Worm (Caenorhabditis elegans) whole organism, young adult: ENCODE measurements around the gene npp-27.

Experiments used
- B0261.1 ChIP-seq: sonication (generic microtip); optimal IDR thresholded peaks from 2 replicates; lab custom pipeline; 2016; ENCODE audit warnings: mild to moderate bottlenecking, missing genetic modification characterization, moderate library complexity, missing compliant biosample characterization
- C17E4.6 ChIP-seq: fragments of 200-800 bp; sonication (Bioruptor generic); IDR thresholded peaks from 2 replicates; pipeline ENCODE4 v1.3.6; 2022; ENCODE audit warnings: missing genetic modification reagents, missing genetic modification characterization, missing compliant biosample characterization
- F22D6.2 ChIP-seq: sonication (generic microtip); optimal IDR thresholded peaks from 2 replicates; lab custom pipeline; 2016; ENCODE audit warnings: mild to moderate bottlenecking, missing genetic modification characterization, missing compliant biosample characterization
- F33H1.4 ChIP-seq: fragments of 200-800 bp; sonication (Bioruptor generic); IDR thresholded peaks from 2 replicates; pipeline ENCODE4 v1.3.6; 2022; ENCODE audit warnings: missing genetic modification reagents, missing genetic modification characterization, missing compliant biosample characterization
- F49E8.2 ChIP-seq: sonication (generic microtip); optimal IDR thresholded peaks from 3 replicates; lab custom pipeline; 2017; ENCODE audit warnings: missing genetic modification characterization, mild to moderate bottlenecking, missing compliant biosample characterization, antibody characterized with exemption, moderate library complexity; ENCODE audit not compliant: insufficient read depth
- F52B5.7 ChIP-seq: sonication (generic microtip); optimal IDR thresholded peaks from 2 replicates; lab custom pipeline; 2016; ENCODE audit warnings: mild to moderate bottlenecking, missing genetic modification characterization, missing compliant biosample characterization
- K11D2.4 ChIP-seq: fragments of 200-800 bp; sonication (Bioruptor generic); IDR thresholded peaks from 2 replicates; pipeline ENCODE4 v1.3.6; 2022; ENCODE audit warnings: missing genetic modification reagents, missing genetic modification characterization, missing compliant biosample characterization
- K12H6.12 ChIP-seq: fragments of 200-800 bp; sonication (Bioruptor generic); optimal IDR thresholded peaks from 2 replicates; lab custom pipeline; 2018; ENCODE audit warnings: mild to moderate bottlenecking, missing genetic modification characterization, missing compliant biosample characterization
- T07F8.4 ChIP-seq: sonication (generic microtip); optimal IDR thresholded peaks from 2 replicates; lab custom pipeline; 2016; ENCODE audit warnings: mild to moderate bottlenecking, missing genetic modification characterization, moderate library complexity, missing compliant biosample characterization
- Y53F4B.3 ChIP-seq: fragments of 200-800 bp; sonication (Bioruptor generic); IDR thresholded peaks from 2 replicates; pipeline ENCODE4 v1.3.6; 2022; ENCODE audit warnings: missing genetic modification reagents, missing genetic modification characterization, missing compliant biosample characterization
- Y67H2A.10 ChIP-seq: fragments of 200-800 bp; sonication (Bioruptor generic); conservative IDR thresholded peaks from 2 replicates; pipeline ENCODE4 v1.3.6; 2022; ENCODE audit warnings: missing genetic modification reagents, missing genetic modification characterization, missing compliant biosample characterization
- Y95B8A.8 ChIP-seq: fragments of 200-800 bp; sonication (Bioruptor generic); IDR thresholded peaks from 2 replicates; pipeline ENCODE4 v1.3.6; 2022; ENCODE audit warnings: missing genetic modification reagents, missing genetic modification characterization, missing compliant biosample characterization
- ama-1 ChIP-seq, 3 experiments: fragments of 150-350 bp in 1 of 3; sonication (generic microtip) in 2 of 3; optimal IDR thresholded peaks; 2 replicates each; lab custom pipeline; 2014 to 2018; ENCODE audit warnings: missing biosample characterization in 2 of 3, missing genetic modification characterization in 2 of 3, missing genetic modification reagents in 2 of 3
- aptf-2 ChIP-seq: fragments of 200-800 bp; sonication (Bioruptor generic); conservative IDR thresholded peaks from 2 replicates; pipeline ENCODE4 v1.3.6; 2022; ENCODE audit warnings: missing genetic modification reagents, missing genetic modification characterization, missing compliant biosample characterization
- aptf-3 ChIP-seq: fragments of 200-800 bp; sonication (Bioruptor generic); IDR thresholded peaks from 2 replicates; pipeline ENCODE4 v1.3.6; 2022; ENCODE audit warnings: missing genetic modification characterization, missing compliant biosample characterization
- attf-5 ChIP-seq: fragments of 200-800 bp; sonication (Bioruptor generic); optimal IDR thresholded peaks from 2 replicates; lab custom pipeline; 2018; ENCODE audit warnings: mild to moderate bottlenecking, missing genetic modification characterization, missing compliant biosample characterization
- attf-6 ChIP-seq: fragments of 200-800 bp; sonication (Bioruptor generic); IDR thresholded peaks from 2 replicates; pipeline ENCODE4 v1.3.6; 2022; ENCODE audit warnings: missing genetic modification reagents, missing genetic modification characterization, missing compliant biosample characterization
- ccch-3 ChIP-seq: fragments of 200-800 bp; sonication (Bioruptor generic); optimal IDR thresholded peaks from 2 replicates; lab custom pipeline; 2018; ENCODE audit warnings: mild to moderate bottlenecking, missing genetic modification characterization, missing compliant biosample characterization
- cebp-1 ChIP-seq, 2 experiments: fragments of 200-800 bp in 1 of 2; sonication (Bioruptor generic) in 1 of 2; sonication (generic microtip) in 1 of 2; IDR thresholded peaks in 1 of 2; optimal IDR thresholded peaks in 1 of 2; 2 replicates each; pipeline versions ENCODE4 v1.3.6 to Lab custom; 2017 to 2022; ENCODE audit warnings: missing compliant biosample characterization in 2 of 2, missing genetic modification characterization in 2 of 2, mild to moderate bottlenecking in 1 of 2, missing genetic modification reagents in 1 of 2, moderate library complexity in 1 of 2
- cebp-2 ChIP-seq: fragments of 200-800 bp; sonication (Bioruptor generic); IDR thresholded peaks from 2 replicates; pipeline ENCODE4 v1.3.6; 2022; ENCODE audit warnings: missing genetic modification characterization, missing compliant biosample characterization
- ceh-100 ChIP-seq: fragments of 200-800 bp; sonication (Bioruptor generic); IDR thresholded peaks from 2 replicates; pipeline ENCODE4 v1.3.6; 2022; ENCODE audit warnings: missing genetic modification reagents, missing genetic modification characterization, missing compliant biosample characterization
- ceh-40 ChIP-seq: fragments of 200-800 bp; sonication (Bioruptor generic); IDR thresholded peaks from 2 replicates; pipeline ENCODE4 v1.3.6; 2022; ENCODE audit warnings: missing genetic modification characterization, missing compliant biosample characterization
- ceh-91 ChIP-seq: fragments of 200-800 bp; sonication (Bioruptor generic); IDR thresholded peaks from 2 replicates; pipeline ENCODE4 v1.3.6; 2022; ENCODE audit warnings: missing genetic modification reagents, missing genetic modification characterization, missing compliant biosample characterization
- egl-18 ChIP-seq: fragments of 200-800 bp; sonication (Bioruptor generic); IDR thresholded peaks from 2 replicates; pipeline ENCODE4 v1.3.6; 2022; ENCODE audit warnings: missing genetic modification reagents, missing genetic modification characterization, missing compliant biosample characterization
- gei-17 ChIP-seq: fragments of 200-800 bp; sonication (Bioruptor generic); optimal IDR thresholded peaks from 2 replicates; lab custom pipeline; 2018; ENCODE audit warnings: mild to moderate bottlenecking, missing genetic modification characterization, missing compliant biosample characterization
- hlh-12 ChIP-seq: sonication (generic microtip); optimal IDR thresholded peaks from 2 replicates; lab custom pipeline; 2016; ENCODE audit warnings: missing genetic modification characterization, missing compliant biosample characterization
- hmg-1.2 ChIP-seq: fragments of 200-800 bp; sonication (Bioruptor generic); IDR thresholded peaks from 2 replicates; pipeline ENCODE4 v1.3.6; 2022; ENCODE audit warnings: missing genetic modification reagents, missing genetic modification characterization, missing compliant biosample characterization
- let-607 ChIP-seq, 2 experiments: fragments of 200-800 bp in 1 of 2; sonication (Bioruptor generic) in 1 of 2; sonication (generic microtip) in 1 of 2; optimal IDR thresholded peaks; 2 replicates each; lab custom pipeline; 2016 to 2018; ENCODE audit warnings: mild to moderate bottlenecking in 2 of 2, missing compliant biosample characterization in 2 of 2, missing genetic modification characterization in 2 of 2, moderate library complexity in 2 of 2, missing genotype in 1 of 2
- lin-54 ChIP-seq: fragments of 200-800 bp; sonication (Bioruptor generic); optimal IDR thresholded peaks from 2 replicates; lab custom pipeline; 2018; ENCODE audit warnings: mild to moderate bottlenecking, missing genetic modification characterization, missing compliant biosample characterization
- lsy-27 ChIP-seq: sonication (generic microtip); optimal IDR thresholded peaks from 2 replicates; lab custom pipeline; 2017; ENCODE audit warnings: missing genetic modification characterization, mild to moderate bottlenecking, missing compliant biosample characterization, antibody characterized with exemption, missing genotype, borderline replicate concordance; ENCODE audit not compliant: insufficient read depth
- madf-6 ChIP-seq: fragments of 200-800 bp; sonication (Bioruptor generic); IDR thresholded peaks from 2 replicates; pipeline ENCODE4 v1.3.6; 2022; ENCODE audit warnings: missing genetic modification reagents, missing genetic modification characterization, missing compliant biosample characterization
- mel-28 ChIP-seq: sonication (generic microtip); optimal IDR thresholded peaks from 2 replicates; lab custom pipeline; 2016; ENCODE audit warnings: borderline replicate concordance, mild to moderate bottlenecking, missing genetic modification characterization, missing compliant biosample characterization
- mxl-1 ChIP-seq: sonication (generic microtip); optimal IDR thresholded peaks from 2 replicates; lab custom pipeline; 2016; ENCODE audit warnings: missing genetic modification characterization, missing compliant biosample characterization
- nhr-120 ChIP-seq: fragments of 200-800 bp; sonication (Bioruptor generic); IDR thresholded peaks from 2 replicates; pipeline ENCODE4 v1.3.6; 2022; ENCODE audit warnings: missing genetic modification characterization, missing compliant biosample characterization
- nhr-179 ChIP-seq: sonication (generic microtip); optimal IDR thresholded peaks from 2 replicates; lab custom pipeline; 2016; ENCODE audit warnings: mild to moderate bottlenecking, missing genetic modification characterization, missing compliant biosample characterization
- nhr-90 ChIP-seq: sonication (generic microtip); optimal IDR thresholded peaks from 2 replicates; lab custom pipeline; 2016; ENCODE audit warnings: missing genotype, mild to moderate bottlenecking, missing genetic modification characterization, missing compliant biosample characterization
- rcor-1 ChIP-seq: fragments of 200-800 bp; sonication (Bioruptor generic); IDR thresholded peaks from 2 replicates; pipeline ENCODE4 v1.3.6; 2022; ENCODE audit warnings: missing genetic modification reagents, missing genetic modification characterization, missing compliant biosample characterization
- snpc-1.1 ChIP-seq: sonication (generic microtip); optimal IDR thresholded peaks from 2 replicates; lab custom pipeline; 2017; ENCODE audit warnings: missing genetic modification characterization, mild to moderate bottlenecking, missing compliant biosample characterization, antibody characterized with exemption, moderate library complexity, missing genotype, missing genetic modification reagents; ENCODE audit not compliant: insufficient read depth
- snpc-1.3 ChIP-seq: sonication (generic microtip); optimal IDR thresholded peaks from 2 replicates; lab custom pipeline; 2017; ENCODE audit warnings: missing genetic modification characterization, mild to moderate bottlenecking, missing compliant biosample characterization, antibody characterized with exemption, moderate library complexity, missing genotype, missing genetic modification reagents; ENCODE audit not compliant: insufficient read depth
- tlf-1 ChIP-seq: fragments of 200-800 bp; sonication (Bioruptor generic); optimal IDR thresholded peaks from 2 replicates; lab custom pipeline; 2018; ENCODE audit warnings: mild to moderate bottlenecking, missing genetic modification characterization, missing compliant biosample characterization
- zim-3 ChIP-seq: sonication (generic microtip); optimal IDR thresholded peaks from 2 replicates; lab custom pipeline; 2017; ENCODE audit warnings: mild to moderate bottlenecking, missing genetic modification characterization, moderate library complexity, missing compliant biosample characterization
- ztf-22 ChIP-seq: fragments of 200-800 bp; sonication (Bioruptor generic); optimal IDR thresholded peaks from 2 replicates; lab custom pipeline; 2018; ENCODE audit warnings: mild to moderate bottlenecking, missing genetic modification characterization, moderate library complexity, missing compliant biosample characterization
- ztf-26 ChIP-seq: sonication (generic microtip); optimal IDR thresholded peaks from 2 replicates; lab custom pipeline; 2017; ENCODE audit warnings: missing genetic modification characterization, missing compliant biosample characterization

npp-27 gene

DNA sequence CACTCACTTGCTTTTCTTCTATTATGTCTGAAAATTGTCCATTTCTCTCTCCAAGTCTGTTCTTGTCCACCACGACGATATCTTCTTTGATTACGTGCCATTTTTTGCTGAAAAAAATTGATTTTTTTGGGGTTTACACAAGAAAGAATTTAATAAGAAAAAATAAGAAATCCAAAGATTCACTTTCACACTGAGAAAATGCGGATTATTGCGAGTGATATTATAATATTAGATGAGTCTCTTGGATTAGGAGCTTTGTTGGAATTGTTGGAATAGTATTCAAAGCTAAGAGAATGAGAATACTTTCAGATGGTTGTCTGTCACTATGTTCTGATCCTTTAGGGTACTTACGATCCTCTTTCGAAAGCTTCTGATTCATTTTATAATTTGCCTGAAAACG, 28.8 kb upstream of the npp-27 start, which contains the start of gene F20D12.7:
F20D12.7 (minus strand) TSS at position 101 of the 400 bp plus-strand sequence.
- TF ChIP-seq C17E4.6 (GFP tag; lab: Robert Waterston, UW), result no peak
- no peak for TF ChIP-seq attf-6
- TF ChIP-seq B0261.1 (tag; lab: Kevin White, UChicago), result no peak
- no peak for TF ChIP-seq hlh-12
- no peak for TF ChIP-seq mel-28 (tag; lab: Kevin White, UChicago)
- TF ChIP-seq lin-54 (GFP tag; lab: Kevin White, UChicago), result no peak
- TF ChIP-seq K11D2.4 (GFP tag; lab: Robert Waterston, UW), result no peak
- no peak for TF ChIP-seq attf-5 (GFP tag; lab: Kevin White, UChicago)
- no peak for TF ChIP-seq cebp-2 (GFP tag; lab: Robert Waterston, UW)
- TF ChIP-seq let-607 (tag; optimal IDR thresholded peaks at IDR 0.05; lab: Kevin White, UChicago), result no peak
- no peak for TF ChIP-seq Y53F4B.3 (GFP tag; lab: Robert Waterston, UW)
- TF ChIP-seq snpc-1.1 (tag; lab: Kevin White, UChicago), result no peak
- TF ChIP-seq lsy-27 (tag; lab: Kevin White, UChicago), result no peak
- TF ChIP-seq cebp-1 (GFP tag; IDR thresholded peaks at IDR 0.05; lab: Robert Waterston, UW), result no peak
- TF ChIP-seq cebp-1 (tag; optimal IDR thresholded peaks at IDR 0.05; lab: Kevin White, UChicago), result no peak
- no peak for TF ChIP-seq ztf-22 (GFP tag; lab: Kevin White, UChicago)
- TF ChIP-seq ccch-3 (GFP tag; lab: Kevin White, UChicago), result no peak
- no peak for TF ChIP-seq nhr-90 (tag; lab: Kevin White, UChicago)

DNA sequence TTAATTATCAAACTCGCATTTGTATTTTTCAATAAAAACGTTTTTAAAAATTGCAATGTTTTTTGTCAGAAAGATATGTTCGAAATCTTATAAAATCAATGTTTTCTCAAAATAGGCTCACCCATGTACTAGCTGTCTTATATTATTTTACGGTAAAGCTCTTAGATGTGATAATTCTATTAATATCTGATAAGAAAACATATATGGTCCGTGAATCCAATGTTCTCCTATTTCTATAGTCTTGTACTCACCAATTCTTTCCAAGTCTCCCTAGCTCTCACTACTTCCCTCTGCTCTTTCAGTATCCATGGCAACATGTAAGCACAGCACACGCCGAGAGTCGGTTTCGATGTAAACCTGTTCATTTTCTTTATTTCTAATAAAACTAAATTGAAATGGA, 23.7 kb upstream of the npp-27 start, which contains the start of gene bbs-2:
bbs-2 (plus strand) TSS at position 301 of the 400 bp plus-strand sequence.
- no peak for TF ChIP-seq zim-3 (tag; lab: Kevin White, UChicago)
- TF ChIP-seq Y67H2A.10 (GFP tag; lab: Robert Waterston, UW), result no peak
- no peak for TF ChIP-seq ceh-40 (GFP tag; lab: Robert Waterston, UW)
- TF ChIP-seq snpc-1.3 (tag; lab: Kevin White, UChicago), result no peak
- TF ChIP-seq aptf-2, result no peak
- TF ChIP-seq nhr-120, result no peak
- TF ChIP-seq K12H6.12 (tag; lab: Kevin White, UChicago), result no peak
- no peak for TF ChIP-seq aptf-3 (GFP tag; lab: Robert Waterston, UW)
- TF ChIP-seq rcor-1 (GFP tag; lab: Robert Waterston, UW), result no peak
- TF ChIP-seq F33H1.4, result no peak
- TF ChIP-seq Y95B8A.8 (GFP tag; lab: Robert Waterston, UW), result no peak
- TF ChIP-seq tlf-1 (GFP tag; lab: Kevin White, UChicago), result no peak
- TF ChIP-seq F49E8.2 (tag; lab: Kevin White, UChicago), result no peak
- TF ChIP-seq gei-17 (GFP tag; lab: Kevin White, UChicago), result no peak
- no peak for TF ChIP-seq nhr-179
- TF ChIP-seq T07F8.4 (tag; lab: Kevin White, UChicago), result no peak
- no peak for TF ChIP-seq F22D6.2 (tag; lab: Kevin White, UChicago)

DNA sequence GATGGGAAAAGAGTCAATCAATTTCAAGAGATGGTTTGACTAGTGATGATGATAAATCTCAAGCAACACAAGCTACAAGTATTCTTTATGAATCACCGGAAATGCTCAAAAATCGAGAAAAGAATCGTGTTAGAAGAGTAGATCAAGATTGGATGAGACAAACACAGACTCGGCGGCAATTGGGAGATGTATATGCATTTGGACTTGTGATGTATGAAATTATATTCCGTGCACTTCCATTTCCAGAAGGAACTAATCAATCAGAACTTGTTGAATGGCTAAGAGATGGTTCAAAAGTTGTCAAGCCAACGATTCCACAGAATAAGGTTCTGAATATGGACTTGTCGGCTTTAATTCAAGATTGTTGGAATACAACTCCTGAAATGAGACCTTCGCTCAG, 21.8 kb upstream of the npp-27 start:
- TF ChIP-seq ama-1 (optimal IDR thresholded peaks at IDR 0.05; lab: Kevin White, UChicago) (no peak), ama-1 (GFP tag; optimal IDR thresholded peaks at IDR 0.05; lab: Kevin White, UChicago) (no peak), egl-18 (GFP tag; lab: Robert Waterston, UW) (no peak), ztf-26 (tag; lab: Kevin White, UChicago) (no peak), mxl-1 (tag; lab: Kevin White, UChicago) (no peak), mel-28 (tag; lab: Kevin White, UChicago) (no peak), ceh-91 (GFP tag; lab: Robert Waterston, UW) (no peak), ccch-3 (GFP tag; lab: Kevin White, UChicago) (no peak), F52B5.7 (tag; lab: Kevin White, UChicago) (no peak), madf-6 (GFP tag; lab: Robert Waterston, UW) (no peak), hmg-1.2 (GFP tag; lab: Robert Waterston, UW) (no peak), ceh-100 (GFP tag; lab: Robert Waterston, UW) (no peak), nhr-90 (tag; lab: Kevin White, UChicago) (no peak), T07F8.4 (tag; lab: Kevin White, UChicago) (no peak)
